Worm (Caenorhabditis elegans) whole organism, L1 larva: ENCODE measurements around the gene Y62H9A.8.

Experiments
- ama-1 ChIP-seq: fragments of 150-350 bp; optimal IDR thresholded peaks from 2 replicates; lab custom pipeline; 2014
- elt-2 ChIP-seq: sonication (generic microtip); optimal IDR thresholded peaks from 2 replicates; lab custom pipeline; 2016; ENCODE audit warnings: missing genetic modification characterization, mild to moderate bottlenecking, inconsistent platforms, missing compliant biosample characterization, missing genetic modification reagents
- fkh-4 ChIP-seq: sonication (generic microtip); optimal IDR thresholded peaks from 2 replicates; lab custom pipeline; 2016; ENCODE audit warnings: missing compliant biosample characterization, missing genetic modification characterization, borderline replicate concordance
- lin-15B ChIP-seq: fragments of 150-350 bp; sonication (generic microtip); optimal IDR thresholded peaks from 3 replicates; lab custom pipeline; 2014; ENCODE audit warnings: missing biosample characterization, missing genetic modification characterization
- nhr-12 ChIP-seq: sonication (generic microtip); optimal IDR thresholded peaks from 2 replicates; lab custom pipeline; 2017; ENCODE audit warnings: missing biosample characterization, missing genetic modification characterization
- nhr-20 ChIP-seq: sonication (generic microtip); optimal IDR thresholded peaks from 2 replicates; lab custom pipeline; 2016; ENCODE audit warnings: mild to moderate bottlenecking, missing genetic modification characterization, missing compliant biosample characterization
- nhr-77 ChIP-seq: fragments of 150-350 bp; optimal IDR thresholded peaks from 2 replicates; lab custom pipeline; 2014; ENCODE audit warnings: missing biosample characterization, missing genetic modification characterization
- skn-1 ChIP-seq: fragments of 150-350 bp; optimal IDR thresholded peaks from 2 replicates; lab custom pipeline; 2014; ENCODE audit warnings: missing biosample characterization, missing genetic modification characterization
- unc-62 ChIP-seq: fragments of 150-350 bp; optimal IDR thresholded peaks from 2 replicates; lab custom pipeline; 2014; ENCODE audit warnings: missing biosample characterization, missing genetic modification reagents, missing genetic modification characterization
- xbp-1 ChIP-seq: sonication (generic microtip); optimal IDR thresholded peaks from 2 replicates; lab custom pipeline; 2016; ENCODE audit warnings: missing genetic modification characterization, missing compliant biosample characterization
- zip-4 ChIP-seq: fragments of 200-800 bp; sonication (Bioruptor generic); optimal IDR thresholded peaks from 2 replicates; lab custom pipeline; 2018; ENCODE audit warnings: mild to moderate bottlenecking, missing genetic modification characterization, moderate library complexity, missing compliant biosample characterization

- TF ChIP-seq zip-4 (GFP tag; lab: Kevin White, UChicago), result no peak
- TF ChIP-seq lin-15B (tag; lab: Kevin White, UChicago), result no peak
- TF ChIP-seq ama-1 (lab: Kevin White, UChicago), result no peak
- TF ChIP-seq skn-1, result no peak
- no peak for TF ChIP-seq nhr-77
- TF ChIP-seq nhr-20 (tag; lab: Kevin White, UChicago), result no peak
- TF ChIP-seq fkh-4 (tag; lab: Kevin White, UChicago), result no peak
- no peak for TF ChIP-seq nhr-12 (tag; lab: Kevin White, UChicago)
- no peak for TF ChIP-seq xbp-1 (tag; lab: Kevin White, UChicago)
- no peak for TF ChIP-seq unc-62 (GFP tag; lab: Kevin White, UChicago)
- TF ChIP-seq elt-2 (tag; lab: Kevin White, UChicago), result no peak
Observed at ce11 chrX:11882800-11883199, 9.4 kb downstream of the Y62H9A.8 start, which contains the start of the genes Y62H9A.5 and ule-5.
